Worm (Caenorhabditis elegans) whole organism, early embryonic: Measurements from ENCODE around the gene bec-1.

Experiments used
- B0310.2 ChIP-seq: sonication (generic microtip); optimal IDR thresholded peaks from 2 replicates; lab custom pipeline; 2016; ENCODE audit warnings: mild to moderate bottlenecking, missing genetic modification characterization, missing compliant biosample characterization
- F13C5.2 ChIP-seq: sonication (generic microtip); optimal IDR thresholded peaks from 2 replicates; lab custom pipeline; 2017; ENCODE audit warnings: mild to moderate bottlenecking, missing genetic modification characterization, inconsistent platforms, missing compliant biosample characterization
- aly-1 ChIP-seq: sonication (generic microtip); optimal IDR thresholded peaks from 2 replicates; lab custom pipeline; 2016; ENCODE audit warnings: missing genetic modification characterization, missing compliant biosample characterization
- ama-1 ChIP-seq: fragments of 150-350 bp; optimal IDR thresholded peaks from 2 replicates; lab custom pipeline; 2014
- ceh-13 ChIP-seq: fragments of 200-800 bp; sonication (Bioruptor generic); optimal IDR thresholded peaks from 2 replicates; lab custom pipeline; 2018; ENCODE audit warnings: mild to moderate bottlenecking, missing genetic modification characterization, missing compliant biosample characterization
- ceh-36 ChIP-seq: sonication (generic microtip); optimal IDR thresholded peaks from 2 replicates; lab custom pipeline; 2016; ENCODE audit warnings: missing genetic modification characterization, inconsistent platforms, missing compliant biosample characterization
- ets-7 ChIP-seq: sonication (generic microtip); optimal IDR thresholded peaks from 2 replicates; lab custom pipeline; 2016; ENCODE audit warnings: missing genotype, missing genetic modification characterization, missing compliant biosample characterization
- flt-1 ChIP-seq: fragments of 200-800 bp; sonication (Bioruptor generic); IDR thresholded peaks from 2 replicates; pipeline ENCODE4 v1.3.6; 2022; ENCODE audit warnings: missing genetic modification characterization, missing compliant biosample characterization
- hmbx-1 ChIP-seq: sonication (generic microtip); optimal IDR thresholded peaks from 2 replicates; lab custom pipeline; 2016; ENCODE audit warnings: mild to moderate bottlenecking, missing genetic modification characterization, missing compliant biosample characterization
- hmg-4 ChIP-seq: fragments of 200-800 bp; sonication (Bioruptor generic); optimal IDR thresholded peaks from 2 replicates; lab custom pipeline; 2018; ENCODE audit warnings: mild to moderate bottlenecking, missing genetic modification characterization, missing compliant biosample characterization
- hnd-1 ChIP-seq: sonication (generic microtip); optimal IDR thresholded peaks from 2 replicates; lab custom pipeline; 2016; ENCODE audit warnings: missing genetic modification characterization, missing compliant biosample characterization
- pes-1 ChIP-seq: fragments of 200-800 bp; sonication (Bioruptor generic); IDR thresholded peaks from 2 replicates; pipeline ENCODE4 v1.3.6; 2022; ENCODE audit warnings: missing genetic modification reagents, missing genetic modification characterization, missing compliant biosample characterization
- scrt-1 ChIP-seq: fragments of 200-800 bp; sonication (Bioruptor generic); IDR thresholded peaks from 2 replicates; pipeline ENCODE4 v1.3.6; 2022; ENCODE audit warnings: missing genetic modification characterization, missing compliant biosample characterization
- sea-1 ChIP-seq: fragments of 200-800 bp; sonication (Bioruptor generic); conservative IDR thresholded peaks from 2 replicates; pipeline ENCODE4 v1.3.6; 2022; ENCODE audit warnings: missing genetic modification characterization, missing compliant biosample characterization
- tbx-11 ChIP-seq: fragments of 200-800 bp; sonication (Bioruptor generic); IDR thresholded peaks from 2 replicates; pipeline ENCODE4 v1.3.6; 2022; ENCODE audit warnings: missing genetic modification characterization, missing compliant biosample characterization
- tbx-37 ChIP-seq: fragments of 200-800 bp; sonication (Bioruptor generic); conservative IDR thresholded peaks from 2 replicates; pipeline ENCODE4 v1.3.6; 2022; ENCODE audit warnings: missing genetic modification reagents, missing genetic modification characterization, missing compliant biosample characterization
- tra-4 ChIP-seq: sonication (generic microtip); optimal IDR thresholded peaks from 2 replicates; lab custom pipeline; 2017; ENCODE audit warnings: missing genetic modification characterization, missing compliant biosample characterization

bec-1 gene

DNA sequence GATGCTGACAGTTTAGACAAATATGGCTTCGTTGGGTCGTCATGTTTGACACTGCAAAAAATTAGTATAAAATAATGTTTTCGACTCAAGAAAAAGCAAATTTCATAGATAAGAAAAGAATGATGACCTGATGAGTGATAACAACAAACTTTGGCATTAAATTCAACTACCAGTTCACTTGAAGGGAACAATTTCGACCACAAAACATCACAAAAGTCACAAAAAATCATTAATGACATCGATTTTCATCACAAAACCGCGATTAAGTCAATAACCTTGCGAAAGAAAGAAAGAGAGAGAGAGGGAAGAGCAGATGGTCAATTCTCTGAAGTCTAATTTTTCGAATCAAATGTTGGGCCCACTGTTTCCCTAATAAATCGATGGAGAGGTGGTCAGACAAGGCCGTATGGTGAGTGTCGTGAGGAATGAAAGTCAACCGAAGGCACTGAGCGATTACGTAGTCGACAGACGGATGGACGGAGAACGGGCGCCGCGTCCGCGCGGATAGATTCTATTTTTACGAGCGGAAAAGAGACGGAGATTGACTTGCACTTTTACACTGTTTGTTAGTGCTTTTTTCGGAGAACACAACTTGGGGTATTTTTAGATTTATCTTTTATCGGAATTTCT is at the start of gene bec-1:
bec-1 (minus strand) TSS at position 51 of the 630 bp plus-strand sequence.
- TF ChIP-seq ets-7, result no peak
- no peak for TF ChIP-seq ama-1
- TF ChIP-seq aly-1 (tag; lab: Kevin White, UChicago), result no peak
- TF ChIP-seq tbx-11 (GFP tag; lab: Robert Waterston, UW), result no peak
- TF ChIP-seq tbx-37 (GFP tag; lab: Robert Waterston, UW), result no peak
- TF ChIP-seq sea-1 (GFP tag; lab: Robert Waterston, UW), result no peak
- no peak for TF ChIP-seq hnd-1 (tag; lab: Kevin White, UChicago)
- no peak for TF ChIP-seq F13C5.2 (tag; lab: Kevin White, UChicago)
- TF ChIP-seq flt-1 (GFP tag; lab: Robert Waterston, UW), result no peak
- no peak for TF ChIP-seq scrt-1 (GFP tag; lab: Robert Waterston, UW)
- no peak for TF ChIP-seq tra-4
- no peak for TF ChIP-seq ceh-36 (tag; lab: Kevin White, UChicago)
- TF ChIP-seq hmg-4 (GFP tag; lab: Kevin White, UChicago), result no peak
- no peak for TF ChIP-seq ceh-13 (GFP tag; lab: Kevin White, UChicago)
- TF ChIP-seq pes-1 (GFP tag; lab: Robert Waterston, UW), result no peak
- TF ChIP-seq hmbx-1, result no peak
- TF ChIP-seq B0310.2 (tag; lab: Kevin White, UChicago), result no peak

- TF ChIP-seq ceh-36 (tag; lab: Kevin White, UChicago) (no peak), tra-4 (no peak), hmg-4 (GFP tag; lab: Kevin White, UChicago) (no peak), ets-7 (no peak), flt-1 (GFP tag; lab: Robert Waterston, UW) (no peak), F13C5.2 (tag; lab: Kevin White, UChicago) (no peak), B0310.2 (tag; lab: Kevin White, UChicago) (no peak), tbx-37 (GFP tag; lab: Robert Waterston, UW) (no peak), pes-1 (GFP tag; lab: Robert Waterston, UW) (no peak), tbx-11 (GFP tag; lab: Robert Waterston, UW) (no peak)
Measured at ce11 chrIV:5708796-5709195, 44.6 kb upstream of the bec-1 start, which contains the start of gene C55C3.1. Gene C55C3.1, plus strand, starts transcription at chrIV:5709096.

DNA sequence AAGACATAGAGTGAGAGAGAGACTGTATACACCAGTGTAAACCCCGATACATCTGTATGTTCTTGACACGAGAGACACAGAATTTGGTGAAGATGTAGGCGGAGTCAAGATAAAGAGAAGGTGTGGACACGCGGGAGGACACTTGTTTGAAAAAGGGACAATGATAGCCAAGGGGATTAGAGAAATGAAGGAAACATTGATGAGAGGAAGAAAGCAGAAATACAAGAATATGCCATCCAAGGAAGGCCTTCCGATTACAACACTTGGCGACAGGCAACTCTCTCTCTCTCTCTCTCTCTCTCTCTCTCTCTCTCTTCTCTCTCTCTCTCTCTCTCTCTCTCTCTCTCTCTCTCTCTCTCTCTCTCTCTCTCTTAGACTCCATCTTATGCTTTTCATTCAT is 42.4 kb upstream of the bec-1 start:
- TF ChIP-seq ets-7 (no peak), hmbx-1 (no peak), tra-4 (no peak), flt-1 (GFP tag; lab: Robert Waterston, UW) (no peak), tbx-37 (GFP tag; lab: Robert Waterston, UW) (no peak), hnd-1 (tag; lab: Kevin White, UChicago) (no peak), ceh-13 (GFP tag; lab: Kevin White, UChicago) (no peak)

ce11 chrIV:5703917-5704316 is 39.7 kb upstream of the bec-1 start:
- TF ChIP-seq B0310.2 (tag; lab: Kevin White, UChicago), result no peak
- no peak for TF ChIP-seq hmbx-1
- TF ChIP-seq hnd-1 (tag; lab: Kevin White, UChicago), result no peak
- TF ChIP-seq tra-4, result no peak
- no peak for TF ChIP-seq ama-1
- TF ChIP-seq hmg-4 (GFP tag; lab: Kevin White, UChicago), result no peak
- TF ChIP-seq sea-1 (GFP tag; lab: Robert Waterston, UW), result no peak
- no peak for TF ChIP-seq scrt-1 (GFP tag; lab: Robert Waterston, UW)
- TF ChIP-seq ceh-36 (tag; lab: Kevin White, UChicago), result no peak
- no peak for TF ChIP-seq ceh-13 (GFP tag; lab: Kevin White, UChicago)
- no peak for TF ChIP-seq tbx-11 (GFP tag; lab: Robert Waterston, UW)
- TF ChIP-seq ets-7, result no peak

DNA sequence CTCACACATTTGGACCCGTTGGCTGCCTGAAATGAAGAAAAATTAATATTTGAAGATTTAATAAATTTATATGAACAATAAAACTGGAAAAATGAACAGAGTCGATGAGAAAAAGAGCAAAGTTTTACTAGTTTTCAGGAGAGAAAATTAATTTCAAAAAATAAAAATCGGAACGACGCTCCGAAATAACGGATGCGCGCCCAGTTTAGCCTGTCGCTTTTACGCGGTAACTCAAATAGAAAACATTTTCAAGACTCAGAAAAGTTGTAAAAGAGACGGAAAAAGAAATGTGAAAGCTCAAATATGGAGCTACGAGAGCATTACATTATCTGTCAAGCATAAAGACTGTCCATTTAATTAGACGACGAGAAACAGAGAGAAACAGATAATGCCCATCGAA is 39.2 kb upstream of the bec-1 start, which contains the start of the genes C55C3.73 and perm-5:
C55C3.73 (minus strand) TSS at position 9 of the 400 bp plus-strand sequence.
perm-5 (minus strand) TSS at position 26 of the 400 bp plus-strand sequence.
- no peak for TF ChIP-seq sea-1 (GFP tag; lab: Robert Waterston, UW)
- no peak for TF ChIP-seq aly-1 (tag; lab: Kevin White, UChicago)
- no peak for TF ChIP-seq ceh-36 (tag; lab: Kevin White, UChicago)
- no peak for TF ChIP-seq pes-1 (GFP tag; lab: Robert Waterston, UW)
- TF ChIP-seq B0310.2 (tag; lab: Kevin White, UChicago), result no peak
- no peak for TF ChIP-seq ama-1
- TF ChIP-seq tbx-11 (GFP tag; lab: Robert Waterston, UW), result no peak
- no peak for TF ChIP-seq tra-4
- TF ChIP-seq hnd-1 (tag; lab: Kevin White, UChicago), result no peak
- TF ChIP-seq flt-1 (GFP tag; lab: Robert Waterston, UW), result no peak
- no peak for TF ChIP-seq scrt-1 (GFP tag; lab: Robert Waterston, UW)
- TF ChIP-seq ets-7, result no peak
- TF ChIP-seq hmbx-1, result no peak
- no peak for TF ChIP-seq hmg-4 (GFP tag; lab: Kevin White, UChicago)
- TF ChIP-seq ceh-13 (GFP tag; lab: Kevin White, UChicago), result no peak
- no peak for TF ChIP-seq tbx-37 (GFP tag; lab: Robert Waterston, UW)
- TF ChIP-seq F13C5.2 (tag; lab: Kevin White, UChicago), result no peak

DNA sequence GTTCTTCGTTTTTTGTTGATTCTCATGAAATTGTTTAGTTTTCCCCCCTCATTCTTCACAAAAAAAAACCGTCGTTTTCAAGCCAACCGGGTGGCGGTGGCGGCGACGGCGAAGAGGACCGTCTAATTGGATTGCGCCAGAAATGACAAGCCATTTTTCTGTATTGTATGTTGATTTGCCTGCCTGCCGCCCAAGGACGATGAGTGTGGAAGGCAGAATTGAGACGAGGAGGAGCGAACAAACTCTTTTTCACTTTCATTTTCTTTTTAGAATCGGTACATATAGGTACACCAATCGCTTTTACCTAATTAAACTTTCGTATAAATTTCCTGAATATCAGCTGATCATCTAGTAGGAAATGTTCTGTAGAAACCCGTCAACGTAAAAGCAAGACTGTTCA is 37.4 kb upstream of the bec-1 start:
- TF ChIP-seq F13C5.2 (tag; lab: Kevin White, UChicago) (no peak), tra-4 (no peak), ets-7 (no peak), aly-1 (tag; lab: Kevin White, UChicago) (no peak), sea-1 (GFP tag; lab: Robert Waterston, UW) (no peak)

DNA sequence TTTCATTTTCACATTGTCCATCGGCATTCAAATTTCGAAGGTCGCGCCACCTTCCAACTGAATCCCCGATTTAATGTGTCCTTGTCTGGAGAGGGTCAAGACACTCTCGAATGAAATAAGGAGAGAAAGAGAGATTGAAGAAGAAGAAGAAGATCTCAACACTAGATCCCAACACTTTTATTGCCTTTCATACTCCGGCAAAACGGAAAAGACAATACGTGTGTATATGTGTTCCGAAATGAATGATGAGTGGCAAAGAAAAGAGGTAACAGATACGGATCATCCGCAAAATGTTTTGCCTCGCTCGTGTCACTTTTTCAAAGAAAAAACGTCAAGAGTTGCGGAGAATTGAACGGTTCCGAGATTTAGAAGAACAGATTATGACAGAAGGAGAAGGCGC is 36.1 kb upstream of the bec-1 start:
- TF ChIP-seq hmg-4 (GFP tag; lab: Kevin White, UChicago) (no peak), B0310.2 (tag; lab: Kevin White, UChicago) (no peak), hnd-1 (tag; lab: Kevin White, UChicago) (no peak), scrt-1 (GFP tag; lab: Robert Waterston, UW) (no peak), sea-1 (GFP tag; lab: Robert Waterston, UW) (no peak)
